Worm (Caenorhabditis elegans) whole organism, L2 larva: ENCODE results near the gene F29C4.4.

Source experiments
- ama-1 ChIP-seq: fragments of 150-350 bp; optimal IDR thresholded peaks from 2 replicates; lab custom pipeline; 2018; ENCODE audit warnings: inconsistent platforms
- blmp-1 ChIP-seq: sonication (generic microtip); optimal IDR thresholded peaks from 2 replicates; lab custom pipeline; 2017; ENCODE audit warnings: missing genetic modification characterization, mild to moderate bottlenecking, missing compliant biosample characterization, antibody characterized with exemption, moderate library complexity; ENCODE audit not compliant: insufficient read depth
- lin-13 ChIP-seq: fragments of 150-350 bp; optimal IDR thresholded peaks from 2 replicates; lab custom pipeline; 2014; ENCODE audit warnings: missing biosample characterization, missing genetic modification reagents, missing genetic modification characterization
- lsy-2 ChIP-seq, 2 experiments: fragments of 150-350 bp in 1 of 2; sonication (generic microtip) in 1 of 2; optimal IDR thresholded peaks; 2 replicates each; lab custom pipeline; 2014 to 2017; ENCODE audit warnings: missing biosample characterization in 2 of 2, missing genetic modification characterization in 2 of 2
- nhr-237 ChIP-seq: fragments of 150-350 bp; optimal IDR thresholded peaks from 2 replicates; lab custom pipeline; 2014; ENCODE audit warnings: missing biosample characterization, missing genetic modification characterization
- skn-1 ChIP-seq: sonication (generic microtip); optimal IDR thresholded peaks from 2 replicates; lab custom pipeline; 2017; ENCODE audit warnings: missing biosample characterization, missing genetic modification characterization

- TF ChIP-seq lin-13 (GFP tag; lab: Kevin White, UChicago) = no peak
- TF ChIP-seq blmp-1 (tag; lab: Kevin White, UChicago) = no peak
- TF ChIP-seq lsy-2 (tag; optimal IDR thresholded peaks at IDR 0.05; lab: Kevin White, UChicago) = no peak
- no peak for TF ChIP-seq nhr-237 (tag; lab: Kevin White, UChicago)
- TF ChIP-seq skn-1 (tag; lab: Kevin White, UChicago) = no peak
- TF ChIP-seq ama-1 (lab: Kevin White, UChicago) = no peak
Observed at ce11 chrIV:139652-140051, 28.2 kb downstream of the F29C4.4 start.
